Fruit fly (Drosophila melanogaster) whole organism, prepupa: ENCODE data around the gene CG7907.

ENCODE experiments used
- CG11294 ChIP-seq: fragments of 200-800 bp; sonication (Bioruptor generic); IDR thresholded peaks from 2 replicates; pipeline ENCODE4 v1.3.6; 2022; ENCODE audit warnings: missing biosample characterization, missing genetic modification characterization
- CG1621 ChIP-seq: fragments of 200-800 bp; sonication (Bioruptor generic); optimal IDR thresholded peaks from 3 replicates; lab custom pipeline; 2018; ENCODE audit warnings: missing biosample characterization, mild to moderate bottlenecking, missing genetic modification characterization
- CG31627 ChIP-seq: fragments of 200-800 bp; sonication (Bioruptor generic); optimal IDR thresholded peaks from 3 replicates; lab custom pipeline; 2016; ENCODE audit warnings: missing biosample characterization, missing genetic modification characterization
- CG34406 ChIP-seq: fragments of 200-800 bp; sonication (Bioruptor generic); optimal IDR thresholded peaks from 3 replicates; lab custom pipeline; 2016; ENCODE audit warnings: missing biosample characterization, missing genetic modification characterization
- CG6854 ChIP-seq: fragments of 200-800 bp; sonication (Bioruptor generic); optimal IDR thresholded peaks from 2 replicates; lab custom pipeline; 2017; ENCODE audit warnings: missing biosample characterization, mild to moderate bottlenecking, missing genetic modification characterization
- CG8632 ChIP-seq: fragments of 200-800 bp; sonication (Bioruptor generic); optimal IDR thresholded peaks from 3 replicates; lab custom pipeline; 2016; ENCODE audit warnings: missing biosample characterization, missing genetic modification characterization
- Eip75B ChIP-seq: fragments of 200-800 bp; sonication (Bioruptor generic); optimal IDR thresholded peaks from 3 replicates; lab custom pipeline; 2016; ENCODE audit warnings: missing biosample characterization, missing genetic modification characterization
- Eip78C ChIP-seq: fragments of 200-800 bp; sonication (Bioruptor generic); peaks from one replicate; lab custom pipeline; 2016; ENCODE audit warnings: missing biosample characterization, missing genetic modification characterization
- Ets21C ChIP-seq: fragments of 200-800 bp; sonication (Bioruptor generic); optimal IDR thresholded peaks from 3 replicates; lab custom pipeline; 2016; ENCODE audit warnings: missing biosample characterization, missing genetic modification characterization
- fd59A ChIP-seq: fragments of 200-800 bp; sonication (Bioruptor generic); optimal IDR thresholded peaks from 2 replicates; lab custom pipeline; 2017; ENCODE audit warnings: missing biosample characterization, mild to moderate bottlenecking, missing genetic modification characterization, missing genetic modification reagents
- fkh ChIP-seq: fragments of 200-800 bp; sonication (Bioruptor generic); optimal IDR thresholded peaks from 3 replicates; lab custom pipeline; 2017; ENCODE audit warnings: missing biosample characterization, mild to moderate bottlenecking, missing genetic modification characterization, moderate library complexity
- svp ChIP-seq: fragments of 200-800 bp; sonication (Bioruptor generic); peaks from one replicate; lab custom pipeline; 2016; ENCODE audit warnings: missing biosample characterization, missing genetic modification characterization
- vri ChIP-seq: fragments of 200-800 bp; sonication (Bioruptor generic); optimal IDR thresholded peaks from 3 replicates; lab custom pipeline; 2016; ENCODE audit warnings: missing biosample characterization, mild to moderate bottlenecking, missing genetic modification characterization

- TF ChIP-seq Eip78C (GFP tag; lab: Kevin White, UChicago) = no peak
- no peak for TF ChIP-seq Eip75B (GFP tag; lab: Kevin White, UChicago)
- TF ChIP-seq CG6854 = no peak
- TF ChIP-seq vri = no peak
- no peak for TF ChIP-seq Ets21C (GFP tag; lab: Kevin White, UChicago)
- no peak for TF ChIP-seq CG8632 (GFP tag; lab: Kevin White, UChicago)
- TF ChIP-seq fd59A (GFP tag; lab: Kevin White, UChicago) = no peak
- no peak for TF ChIP-seq CG34406 (GFP tag; lab: Kevin White, UChicago)
- no peak for TF ChIP-seq CG31627
- TF ChIP-seq fkh (GFP tag; lab: Kevin White, UChicago) = no peak
- no peak for TF ChIP-seq svp (GFP tag; lab: Kevin White, UChicago)
- TF ChIP-seq CG1621 (tag; lab: Kevin White, UChicago) = no peak
- TF ChIP-seq CG11294 (GFP tag; lab: Robert Waterston, UW) = no peak
Observed at dm6 chr3R:21415016-21415638, 11.6 kb downstream of the CG7907 start.
